Fruit fly (Drosophila melanogaster): ENCODE results near the gene AdoR.
A peak's percentile ranks its signal among the peaks of the same experiment; 100 is the strongest.

AdoR gene

DNA sequence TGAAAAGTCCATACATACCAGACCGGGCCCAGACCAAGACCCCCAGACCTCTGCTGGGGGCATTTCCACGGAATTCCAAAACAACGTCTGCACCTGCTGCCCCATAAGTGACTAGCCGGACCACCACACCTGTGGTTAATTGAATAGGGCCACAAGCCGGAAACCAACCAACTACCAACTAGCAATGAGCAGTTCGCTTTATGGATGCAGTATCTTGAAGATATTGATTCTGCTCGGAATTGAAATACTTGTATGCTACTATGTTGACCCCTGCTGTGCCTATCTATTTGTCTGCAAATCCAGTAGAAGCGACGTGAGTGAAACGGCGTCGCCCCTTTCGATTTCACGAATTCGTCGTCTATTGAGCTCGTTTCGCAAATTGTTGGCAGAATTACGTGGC is 53.6 kb downstream of the AdoR start (continued):
- TF ChIP-seq CG17829 (tag; optimal IDR thresholded peaks at IDR 0.05): no peak
- TF ChIP-seq so (GFP tag; IDR thresholded peaks at IDR 0.05): 0 out of 3 replicates have a peak, but pooled peaks have one; percentile 26
- TF ChIP-seq lab (GFP tag; optimal IDR thresholded peaks at IDR 0.05): peak; percentile 7
- no peak for TF ChIP-seq CG4730 (GFP tag; IDR thresholded peaks at IDR 0.05)
- no peak for TF ChIP-seq CG8290 (GFP tag; optimal IDR thresholded peaks at IDR 0.05)
- TF ChIP-seq CG8290 (tag; optimal IDR thresholded peaks at IDR 0.05): peak in 1 of 2 experiments; percentile 59
- TF ChIP-seq Hand (GFP tag; optimal IDR thresholded peaks at IDR 0.05): no peak
- no peak for TF ChIP-seq CG34422 (GFP tag; IDR thresholded peaks at IDR 0.05)
- TF ChIP-seq ac (GFP tag; optimal IDR thresholded peaks at IDR 0.05): no peak
- no peak for TF ChIP-seq Dll (GFP tag; IDR thresholded peaks at IDR 0.05; ENCODE audit: partially characterized antibody)
- TF ChIP-seq E2f1 (GFP tag; IDR thresholded peaks at IDR 0.05): peak; percentile 13; the same call in 1 of the 2 replicates
- no peak for TF ChIP-seq gsb-n (tag; optimal IDR thresholded peaks at IDR 0.05)
- TF ChIP-seq Bgb (GFP tag; IDR thresholded peaks at IDR 0.05; ENCODE audit: partially characterized antibody): no peak
- no peak for TF ChIP-seq exex (tag; optimal IDR thresholded peaks at IDR 0.05)
- TF ChIP-seq Taf1 (GFP tag; IDR thresholded peaks at IDR 0.05): no peak
- no peak for TF ChIP-seq CG10462 (GFP tag; optimal IDR thresholded peaks at IDR 0.05)
- TF ChIP-seq CG2202 (tag; optimal IDR thresholded peaks at IDR 0.05): no peak
- no peak for TF ChIP-seq Nf-YC (tag; optimal IDR thresholded peaks at IDR 0.05)
- no peak for TF ChIP-seq CG6654 (GFP tag; optimal IDR thresholded peaks at IDR 0.05)
- no peak for TF ChIP-seq danr (GFP tag; IDR thresholded peaks at IDR 0.05)
- TF ChIP-seq pfk (GFP tag; optimal IDR thresholded peaks at IDR 0.05): no peak
- TF ChIP-seq Jarid2 (GFP tag; optimal IDR thresholded peaks at IDR 0.05): no peak
- TF ChIP-seq oc (tag; optimal IDR thresholded peaks at IDR 0.05): no peak
- TF ChIP-seq Dad (GFP tag; optimal IDR thresholded peaks at IDR 0.05): no peak
- TF ChIP-seq CG16815 (GFP tag; optimal IDR thresholded peaks at IDR 0.05): no peak
- no peak for TF ChIP-seq CG30431 (GFP tag; optimal IDR thresholded peaks at IDR 0.05)
- TF ChIP-seq CG10979 (tag; optimal IDR thresholded peaks at IDR 0.05): no peak
- no peak for TF ChIP-seq CG2875 (GFP tag; optimal IDR thresholded peaks at IDR 0.05)
- TF ChIP-seq bsh (GFP tag; optimal IDR thresholded peaks at IDR 0.05): peak in 1 of 2 experiments; percentile 58
- no peak for TF ChIP-seq Lim3 (GFP tag; IDR thresholded peaks at IDR 0.05)
- no peak for TF ChIP-seq CG9876 (GFP tag; optimal IDR thresholded peaks at IDR 0.05)
- no peak for TF ChIP-seq ERR (GFP tag; optimal IDR thresholded peaks at IDR 0.05)
- no peak for TF ChIP-seq CG12744 (GFP tag; optimal IDR thresholded peaks at IDR 0.05)
- TF ChIP-seq CG7372 (GFP tag; IDR thresholded peaks at IDR 0.05): no peak
- no peak for TF ChIP-seq en (GFP tag; optimal IDR thresholded peaks at IDR 0.05)
- no peak for TF ChIP-seq pros (GFP tag; optimal IDR thresholded peaks at IDR 0.05)
- TF ChIP-seq rib (GFP tag; IDR thresholded peaks at IDR 0.05): no peak
- no peak for TF ChIP-seq Hr3 (GFP tag; optimal IDR thresholded peaks at IDR 0.05)
- TF ChIP-seq gfzf (GFP tag; optimal IDR thresholded peaks at IDR 0.05): no peak
- TF ChIP-seq CG2199 (GFP tag; IDR thresholded peaks at IDR 0.05): no peak
- TF ChIP-seq CG10267 (tag; optimal IDR thresholded peaks at IDR 0.05): no peak
- no peak for TF ChIP-seq CG31365 (tag; optimal IDR thresholded peaks at IDR 0.05)
- TF ChIP-seq CG15514 (GFP tag; optimal IDR thresholded peaks at IDR 0.05): no peak
- TF ChIP-seq CG12155 (GFP tag; optimal IDR thresholded peaks at IDR 0.05): no peak
- no peak for TF ChIP-seq Ets97D (GFP tag; optimal IDR thresholded peaks at IDR 0.05)
- no peak for TF ChIP-seq lmd (GFP tag; IDR thresholded peaks at IDR 0.05)
- TF ChIP-seq CG12219 (GFP tag; optimal IDR thresholded peaks at IDR 0.05): no peak
- peak; percentile 43 for TF ChIP-seq Xrp1 (GFP tag; IDR thresholded peaks at IDR 0.05)
- TF ChIP-seq croc (GFP tag; conservative IDR thresholded peaks at IDR 0.05): no peak
- TF ChIP-seq az2 (GFP tag; optimal IDR thresholded peaks at IDR 0.05): no peak
- TF ChIP-seq btn (GFP tag; optimal IDR thresholded peaks at IDR 0.05): no peak
- peak; percentile 59; the same call in 1 of the 3 replicates for TF ChIP-seq ci (GFP tag; IDR thresholded peaks at IDR 0.05)

All from whole organism, embryonic.